Worm (Caenorhabditis elegans) whole organism, L3 larva: ENCODE results near the gene R08D7.7.

Source experiments
- ZK546.5 ChIP-seq: sonication (generic microtip); optimal IDR thresholded peaks from 2 replicates; lab custom pipeline; 2017; ENCODE audit warnings: missing biosample characterization, missing genetic modification characterization
- aly-2 ChIP-seq: fragments of 150-350 bp; optimal IDR thresholded peaks from 2 replicates; lab custom pipeline; 2014; ENCODE audit warnings: missing biosample characterization, missing genetic modification characterization
- ama-1 ChIP-seq: fragments of 150-350 bp; optimal IDR thresholded peaks from 2 replicates; lab custom pipeline; 2018
- ceh-16 ChIP-seq: sonication (generic microtip); optimal IDR thresholded peaks from 2 replicates; lab custom pipeline; 2017; ENCODE audit warnings: missing biosample characterization, missing genetic modification characterization
- ceh-28 ChIP-seq: fragments of 150-350 bp; optimal IDR thresholded peaks from 2 replicates; lab custom pipeline; 2014; ENCODE audit warnings: missing biosample characterization, missing genetic modification reagents, missing genetic modification characterization
- ceh-82 ChIP-seq: fragments of 150-350 bp; optimal IDR thresholded peaks from 2 replicates; lab custom pipeline; 2014; ENCODE audit warnings: missing biosample characterization, missing genetic modification characterization
- egl-27 ChIP-seq: sonication (generic microtip); optimal IDR thresholded peaks from 4 replicates; lab custom pipeline; 2017; ENCODE audit warnings: missing biosample characterization, missing genetic modification reagents, missing genetic modification characterization
- elt-1 ChIP-seq: fragments of 150-350 bp; optimal IDR thresholded peaks from 2 replicates; lab custom pipeline; 2014; ENCODE audit warnings: missing biosample characterization, missing genetic modification characterization
- elt-2 ChIP-seq: sonication (generic microtip); optimal IDR thresholded peaks from 2 replicates; lab custom pipeline; 2016; ENCODE audit warnings: missing genetic modification reagents, mild to moderate bottlenecking, missing genetic modification characterization, missing compliant biosample characterization
- elt-3 ChIP-seq, 3 experiments: fragments of 150-350 bp in 1 of 3; sonication (generic microtip) in 2 of 3; optimal IDR thresholded peaks; 2 replicates in 2 of 3; 4 replicates in 1 of 3; lab custom pipeline; 2014 to 2017; ENCODE audit warnings: missing biosample characterization in 3 of 3, missing genetic modification characterization in 3 of 3
- eor-1 ChIP-seq, 2 experiments: fragments of 150-350 bp; optimal IDR thresholded peaks; 2 replicates each; lab custom pipeline; 2014 to 2018; ENCODE audit warnings: missing biosample characterization in 2 of 2, missing genetic modification characterization in 2 of 2
- fos-1 ChIP-seq: fragments of 150-350 bp; optimal IDR thresholded peaks from 2 replicates; lab custom pipeline; 2014; ENCODE audit warnings: missing biosample characterization, missing genetic modification characterization
- jun-1 ChIP-seq: fragments of 150-350 bp; optimal IDR thresholded peaks from 2 replicates; lab custom pipeline; 2014; ENCODE audit warnings: missing biosample characterization, missing genetic modification reagents, missing genetic modification characterization
- lin-15B ChIP-seq: fragments of 150-350 bp; optimal IDR thresholded peaks from 2 replicates; lab custom pipeline; 2014; ENCODE audit warnings: missing biosample characterization, missing genetic modification characterization
- lin-39 ChIP-seq: fragments of 150-350 bp; optimal IDR thresholded peaks from 2 replicates; lab custom pipeline; 2018; ENCODE audit warnings: missing biosample characterization, missing genetic modification reagents, missing genetic modification characterization
- mdl-1 ChIP-seq: fragments of 150-350 bp; optimal IDR thresholded peaks from 2 replicates; lab custom pipeline; 2014; ENCODE audit warnings: missing biosample characterization, missing genetic modification characterization
- mml-1 ChIP-seq: fragments of 150-350 bp; sonication (generic microtip); optimal IDR thresholded peaks from 3 replicates; lab custom pipeline; 2014; ENCODE audit warnings: missing biosample characterization, missing genetic modification characterization
- nfya-1 ChIP-seq: sonication (generic microtip); optimal IDR thresholded peaks from 2 replicates; lab custom pipeline; 2017; ENCODE audit warnings: missing genetic modification characterization, mild to moderate bottlenecking, missing compliant biosample characterization, antibody characterized with exemption, moderate library complexity; ENCODE audit not compliant: insufficient read depth
- nhr-11 ChIP-seq: fragments of 150-350 bp; optimal IDR thresholded peaks from 2 replicates; lab custom pipeline; 2014; ENCODE audit warnings: missing biosample characterization, missing genetic modification characterization
- nhr-12 ChIP-seq: fragments of 150-350 bp; optimal IDR thresholded peaks from 2 replicates; lab custom pipeline; 2014; ENCODE audit warnings: missing biosample characterization, missing genetic modification characterization
- nhr-237 ChIP-seq: fragments of 150-350 bp; optimal IDR thresholded peaks from 2 replicates; lab custom pipeline; 2014; ENCODE audit warnings: missing biosample characterization, missing genetic modification characterization
- nhr-25 ChIP-seq: sonication (generic microtip); optimal IDR thresholded peaks from 2 replicates; lab custom pipeline; 2017; ENCODE audit warnings: missing biosample characterization, missing genetic modification characterization
- nhr-28 ChIP-seq: fragments of 150-350 bp; optimal IDR thresholded peaks from 2 replicates; lab custom pipeline; 2014; ENCODE audit warnings: missing biosample characterization, missing genetic modification characterization
- nhr-43 ChIP-seq: sonication (generic microtip); optimal IDR thresholded peaks from 2 replicates; lab custom pipeline; 2016; ENCODE audit warnings: mild to moderate bottlenecking, missing genetic modification characterization, missing compliant biosample characterization; ENCODE audit not compliant: poor library complexity, severe bottlenecking
- nhr-67 ChIP-seq: fragments of 150-350 bp; optimal IDR thresholded peaks from 2 replicates; lab custom pipeline; 2014; ENCODE audit warnings: missing biosample characterization, missing genetic modification characterization
- nhr-76 ChIP-seq: fragments of 150-350 bp; sonication (generic microtip); optimal IDR thresholded peaks from 5 replicates; lab custom pipeline; 2014; ENCODE audit warnings: missing biosample characterization, missing genetic modification characterization
- nhr-77 ChIP-seq: fragments of 150-350 bp; optimal IDR thresholded peaks from 2 replicates; lab custom pipeline; 2014; ENCODE audit warnings: missing biosample characterization, missing genetic modification characterization
- pha-4 ChIP-seq: fragments of 150-350 bp; optimal IDR thresholded peaks from 2 replicates; lab custom pipeline; 2014; ENCODE audit warnings: missing biosample characterization, missing genetic modification reagents, missing genetic modification characterization
- pqm-1 ChIP-seq: fragments of 150-350 bp; optimal IDR thresholded peaks from 2 replicates; lab custom pipeline; 2017; ENCODE audit warnings: missing biosample characterization, missing genetic modification characterization, inconsistent platforms
- skn-1 ChIP-seq: fragments of 150-350 bp; optimal IDR thresholded peaks from 2 replicates; lab custom pipeline; 2014; ENCODE audit warnings: missing biosample characterization, missing genetic modification characterization
- snpc-4 ChIP-seq: fragments of 150-350 bp; optimal IDR thresholded peaks from 2 replicates; lab custom pipeline; 2014; ENCODE audit warnings: missing biosample characterization, missing genetic modification characterization
- unc-39 ChIP-seq: sonication (generic microtip); optimal IDR thresholded peaks from 4 replicates; lab custom pipeline; 2017; ENCODE audit warnings: missing biosample characterization, missing genetic modification characterization
- zag-1 ChIP-seq: fragments of 150-350 bp; optimal IDR thresholded peaks from 2 replicates; lab custom pipeline; 2014; ENCODE audit warnings: missing biosample characterization, missing genetic modification characterization
- ztf-4 ChIP-seq: fragments of 150-350 bp; optimal IDR thresholded peaks from 2 replicates; lab custom pipeline; 2014; ENCODE audit warnings: missing biosample characterization, missing genetic modification characterization

R08D7.7 gene

ce11 chrIII:9022535-9022934 is 32.7 kb downstream of the R08D7.7 start, which contains the start of gene F59B2.14:
F59B2.14 (minus strand) TSS chrIII:9022635.
- no peak for TF ChIP-seq nhr-77 (tag; lab: Kevin White, UChicago)
- TF ChIP-seq mdl-1 = no peak
- no peak for TF ChIP-seq elt-3 (tag; optimal IDR thresholded peaks at IDR 0.05; lab: Kevin White, UChicago)

ce11 chrIII:9023601-9024000 is 33.7 kb downstream of the R08D7.7 start:
- TF ChIP-seq mml-1 = no peak
- TF ChIP-seq jun-1 (tag; lab: Kevin White, UChicago) = no peak
- TF ChIP-seq aly-2 = no peak
- TF ChIP-seq unc-39 (tag; lab: Kevin White, UChicago) = no peak
- TF ChIP-seq ceh-16 (tag; lab: Kevin White, UChicago) = no peak
- TF ChIP-seq mdl-1 = no peak
- TF ChIP-seq snpc-4 (tag; lab: Kevin White, UChicago) = no peak
- no peak for TF ChIP-seq nhr-25 (tag; lab: Kevin White, UChicago)
- TF ChIP-seq pha-4 = no peak
- no peak for TF ChIP-seq nhr-11
- no peak for TF ChIP-seq nhr-237 (tag; lab: Kevin White, UChicago)

DNA sequence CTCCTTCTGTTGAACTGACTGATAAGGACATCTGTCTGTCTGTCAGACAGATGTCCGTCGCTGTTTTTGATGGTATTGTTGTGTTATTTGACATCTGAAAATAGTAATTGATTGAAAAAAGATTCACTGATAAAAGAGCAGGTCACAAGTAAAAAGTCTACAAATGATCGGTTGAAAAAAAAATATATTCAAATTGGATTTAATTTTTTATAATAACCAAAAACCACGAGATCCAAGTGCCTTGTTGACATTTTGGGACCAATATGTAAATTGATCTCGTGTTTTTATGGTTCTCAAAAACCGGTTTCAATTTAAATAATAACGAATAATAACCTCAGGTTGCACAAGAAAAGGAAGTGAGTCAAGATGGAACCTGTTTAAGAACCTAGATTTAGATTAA is 37.1 kb downstream of the R08D7.7 start, which contains the start of gene F59B2.13:
TSS of gene F59B2.13 (minus strand) at position 101 of the 400 bp plus-strand sequence.
- TF ChIP-seq nfya-1 (tag; lab: Kevin White, UChicago) (no peak), mdl-1 (no peak), lin-39 (tag; lab: Kevin White, UChicago) (no peak), ZK546.5 (tag; lab: Kevin White, UChicago) (no peak), ztf-4 (no peak), pqm-1 (tag; lab: Kevin White, UChicago) (no peak), snpc-4 (tag; lab: Kevin White, UChicago) (no peak), elt-1 (tag; lab: Kevin White, UChicago) (no peak), nhr-67 (tag; lab: Kevin White, UChicago) (no peak), zag-1 (tag; lab: Kevin White, UChicago) (no peak), ceh-82 (no peak), nhr-237 (tag; lab: Kevin White, UChicago) (no peak), nhr-76 (tag; lab: Kevin White, UChicago) (no peak), skn-1 (no peak), nhr-28 (no peak), fos-1 (no peak), nhr-12 (tag; lab: Kevin White, UChicago) (no peak)

- TF ChIP-seq elt-2 (tag; lab: Kevin White, UChicago) (peak; percentile 60), ama-1 (no peak), pqm-1 (tag; lab: Kevin White, UChicago) (peak; percentile 11)
- TF ChIP-seq, all 47 proteins: peak for 2
Observed at ce11 chrIII:9030818-9031217, 41.0 kb downstream of the R08D7.7 start.

- TF ChIP-seq elt-2 (tag; lab: Kevin White, UChicago) (peak; percentile 57), nfya-1 (tag; lab: Kevin White, UChicago) (no peak), pha-4 (peak; percentile 10), nhr-67 (tag; lab: Kevin White, UChicago) (no peak), jun-1 (tag; lab: Kevin White, UChicago) (peak; percentile 51), elt-1 (tag; lab: Kevin White, UChicago) (no peak), pqm-1 (tag; lab: Kevin White, UChicago) (no peak), nhr-43 (tag; lab: Kevin White, UChicago) (no peak)
Observed at ce11 chrIII:9034133-9034532, 44.3 kb downstream of the R08D7.7 start.

DNA sequence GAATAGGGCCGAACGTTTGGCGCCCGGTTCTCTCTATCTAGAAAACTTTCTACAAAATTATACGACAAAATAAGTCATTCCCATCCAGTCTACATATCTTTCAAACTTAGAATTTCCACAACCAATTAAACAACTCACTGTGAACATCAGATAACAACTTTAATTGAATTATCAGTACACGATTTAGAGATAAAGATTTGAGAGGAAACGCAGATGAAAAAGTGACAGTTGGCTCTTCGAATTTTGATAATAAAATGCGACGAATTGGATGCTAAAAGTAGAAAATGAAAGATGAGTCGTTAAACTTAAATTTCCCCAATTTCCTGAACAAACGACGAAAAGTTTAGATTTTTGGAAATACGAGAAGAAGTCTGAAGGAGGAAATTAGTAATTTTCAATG is 45.2 kb downstream of the R08D7.7 start:
- TF ChIP-seq pha-4 = no peak
- no peak for TF ChIP-seq elt-3 (tag; optimal IDR thresholded peaks at IDR 0.05; lab: Kevin White, UChicago)
- no peak for TF ChIP-seq aly-2
- TF ChIP-seq elt-2 (tag; lab: Kevin White, UChicago) = peak; percentile 89
- no peak for TF ChIP-seq ceh-28 (tag; lab: Kevin White, UChicago)
- TF ChIP-seq nhr-43 (tag; lab: Kevin White, UChicago) = no peak
- TF ChIP-seq lin-15B (tag; lab: Kevin White, UChicago) = no peak
- TF ChIP-seq eor-1 (tag; optimal IDR thresholded peaks at IDR 0.05; lab: Kevin White, UChicago) = no peak
- no peak for TF ChIP-seq egl-27 (tag; lab: Kevin White, UChicago)
- TF ChIP-seq pqm-1 (tag; lab: Kevin White, UChicago) = peak; percentile 62
